Worm (Caenorhabditis elegans): Measurements from ENCODE around the gene C14A6.12.

DNA sequence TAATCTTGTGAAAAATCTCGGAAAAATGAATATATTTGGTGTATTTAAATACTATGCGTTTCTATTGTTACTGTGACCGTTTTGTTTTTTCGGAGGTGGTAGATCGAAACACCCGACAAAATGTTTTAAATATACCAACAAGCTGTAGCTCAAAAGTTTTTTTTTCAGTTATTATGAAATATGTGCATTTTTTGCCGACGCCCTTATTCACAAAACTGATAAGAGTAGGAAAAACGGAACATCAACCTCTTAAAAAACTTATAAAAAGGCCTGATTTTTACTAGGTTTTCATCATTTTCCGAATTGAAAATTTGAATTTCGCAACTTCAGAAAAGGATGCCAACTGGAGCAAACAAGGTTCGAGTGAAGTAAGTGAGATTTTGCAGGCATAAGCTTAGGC is 19.0 kb downstream of the C14A6.12 start, which contains the start of gene Y37H2A.14:
- TF ChIP-seq mdl-1 (tag; optimal IDR thresholded peaks at IDR 0.05), result no peak
- no peak for TF ChIP-seq nhr-237 (tag; optimal IDR thresholded peaks at IDR 0.05)
- no peak for TF ChIP-seq ama-1 (optimal IDR thresholded peaks at IDR 0.05)

Data from whole organism, L3 larva.